Worm (Caenorhabditis elegans) whole organism, L4 larva: ENCODE results near the gene ZK757.2.
A peak's percentile ranks its signal among the peaks of the same experiment; 100 is the strongest.

ENCODE experiments used
- D1046.2 ChIP-seq: fragments of 200-800 bp; sonication (Bioruptor generic); IDR thresholded peaks from 2 replicates; pipeline ENCODE4 v1.3.6; 2022; ENCODE audit warnings: missing genetic modification characterization, missing compliant biosample characterization
- F10B5.3 ChIP-seq: sonication (generic microtip); optimal IDR thresholded peaks from 2 replicates; lab custom pipeline; 2016; ENCODE audit warnings: mild to moderate bottlenecking, missing genetic modification characterization, missing compliant biosample characterization
- F26F4.8 ChIP-seq: fragments of 200-800 bp; sonication (Bioruptor generic); conservative IDR thresholded peaks from 2 replicates; pipeline ENCODE4 v1.3.6; 2022; ENCODE audit warnings: missing genetic modification characterization, missing compliant biosample characterization
- F37D6.2 ChIP-seq: sonication (generic microtip); optimal IDR thresholded peaks from 2 replicates; lab custom pipeline; 2016; ENCODE audit warnings: mild to moderate bottlenecking, missing genetic modification characterization, missing compliant biosample characterization
- F44E2.7 ChIP-seq: fragments of 200-800 bp; sonication (Bioruptor generic); IDR thresholded peaks from 2 replicates; pipeline ENCODE4 v2.1.2; 2022; ENCODE audit warnings: missing genetic modification characterization, missing compliant biosample characterization
- R02D3.7 ChIP-seq: fragments of 150-350 bp; sonication (generic microtip); optimal IDR thresholded peaks from 3 replicates; lab custom pipeline; 2014; ENCODE audit warnings: missing biosample characterization, missing genetic modification characterization
- T20F7.1 ChIP-seq: fragments of 200-800 bp; sonication (Bioruptor generic); optimal IDR thresholded peaks from 2 replicates; lab custom pipeline; 2018; ENCODE audit warnings: mild to moderate bottlenecking, missing genetic modification characterization, missing compliant biosample characterization
- T26A8.4 ChIP-seq: fragments of 200-800 bp; sonication (Bioruptor generic); IDR thresholded peaks from 2 replicates; pipeline ENCODE4 v1.3.6; 2022; ENCODE audit warnings: missing genetic modification characterization, missing compliant biosample characterization
- Y5F2A.4 ChIP-seq: fragments of 200-800 bp; sonication (Bioruptor generic); optimal IDR thresholded peaks from 2 replicates; lab custom pipeline; 2018; ENCODE audit warnings: mild to moderate bottlenecking, missing genetic modification characterization, missing compliant biosample characterization
- Y75B8A.6 ChIP-seq: fragments of 200-800 bp; sonication (Bioruptor generic); IDR thresholded peaks from 2 replicates; pipeline ENCODE4 v1.3.6; 2022; ENCODE audit warnings: missing genetic modification reagents, missing genetic modification characterization, missing compliant biosample characterization
- ZK546.5 ChIP-seq, 2 experiments: sonication (generic microtip); optimal IDR thresholded peaks; 2 replicates each; lab custom pipeline; 2017; ENCODE audit warnings: missing biosample characterization in 2 of 2, missing genetic modification characterization in 2 of 2
- aha-1 ChIP-seq: fragments of 150-350 bp; peaks from one replicate; lab custom pipeline; 2014; ENCODE audit warnings: missing biosample characterization, missing genetic modification characterization
- aly-2 ChIP-seq: sonication (generic microtip); optimal IDR thresholded peaks from 2 replicates; lab custom pipeline; 2018; ENCODE audit warnings: missing biosample characterization, missing genetic modification characterization
- ama-1 ChIP-seq: fragments of 150-350 bp; optimal IDR thresholded peaks from 2 replicates; lab custom pipeline; 2014; ENCODE audit warnings: inconsistent platforms, mixed read lengths
- ceh-28 ChIP-seq: fragments of 150-350 bp; optimal IDR thresholded peaks from 2 replicates; lab custom pipeline; 2014; ENCODE audit warnings: missing biosample characterization, missing genetic modification reagents, missing genetic modification characterization
- ceh-44 ChIP-seq: fragments of 200-800 bp; sonication (Bioruptor generic); IDR thresholded peaks from 2 replicates; pipeline ENCODE4 v1.3.6; 2022; ENCODE audit warnings: missing genetic modification reagents, missing genetic modification characterization, missing compliant biosample characterization
- cey-2 ChIP-seq: sonication (generic microtip); optimal IDR thresholded peaks from 3 replicates; lab custom pipeline; 2017; ENCODE audit warnings: missing genetic modification characterization, mild to moderate bottlenecking, missing compliant biosample characterization, antibody characterized with exemption, borderline replicate concordance; ENCODE audit not compliant: insufficient read depth
- daf-12 ChIP-seq: fragments of 150-350 bp; optimal IDR thresholded peaks from 2 replicates; lab custom pipeline; 2014; ENCODE audit warnings: missing biosample characterization, missing genetic modification reagents, missing genetic modification characterization
- daf-8 ChIP-seq: fragments of 200-800 bp; sonication (Bioruptor generic); IDR thresholded peaks from 2 replicates; pipeline ENCODE4 v1.3.6; 2022; ENCODE audit warnings: missing genetic modification characterization, missing compliant biosample characterization
- dmd-8 ChIP-seq: fragments of 200-800 bp; sonication (Bioruptor generic); IDR thresholded peaks from 2 replicates; pipeline ENCODE4 v1.3.6; 2022; ENCODE audit warnings: missing genetic modification characterization, missing compliant biosample characterization
- dmd-9 ChIP-seq: fragments of 200-800 bp; sonication (Bioruptor generic); IDR thresholded peaks from 2 replicates; pipeline ENCODE4 v1.3.6; 2022; ENCODE audit warnings: missing genetic modification reagents, missing genetic modification characterization, missing compliant biosample characterization
- dpl-1 ChIP-seq: fragments of 150-350 bp; optimal IDR thresholded peaks from 2 replicates; lab custom pipeline; 2014; ENCODE audit warnings: missing biosample characterization, missing genetic modification reagents, missing genetic modification characterization
- fos-1 ChIP-seq: fragments of 150-350 bp; optimal IDR thresholded peaks from 2 replicates; lab custom pipeline; 2014; ENCODE audit warnings: missing biosample characterization, missing genetic modification characterization
- hlh-11 ChIP-seq: fragments of 200-800 bp; sonication (Bioruptor generic); optimal IDR thresholded peaks from 2 replicates; lab custom pipeline; 2018; ENCODE audit warnings: mild to moderate bottlenecking, missing genetic modification characterization, missing compliant biosample characterization
- hlh-30 ChIP-seq: sonication (generic microtip); optimal IDR thresholded peaks from 2 replicates; lab custom pipeline; 2017; ENCODE audit warnings: antibody characterized with exemption, mild to moderate bottlenecking, missing genetic modification characterization, missing compliant biosample characterization; ENCODE audit not compliant: insufficient read depth
- lim-7 ChIP-seq: fragments of 200-800 bp; sonication (Bioruptor generic); IDR thresholded peaks from 2 replicates; pipeline ENCODE4 v1.3.6; 2022; ENCODE audit warnings: missing genetic modification characterization, missing compliant biosample characterization
- lin-15B ChIP-seq: fragments of 150-350 bp; sonication (generic microtip); optimal IDR thresholded peaks from 3 replicates; lab custom pipeline; 2014; ENCODE audit warnings: missing biosample characterization, missing genetic modification characterization
- lin-29 ChIP-seq: fragments of 200-800 bp; sonication (Bioruptor generic); IDR thresholded peaks from 2 replicates; pipeline ENCODE4 v1.3.6; 2022; ENCODE audit warnings: missing genetic modification reagents, missing genetic modification characterization, missing compliant biosample characterization
- lin-38 ChIP-seq: fragments of 200-800 bp; sonication (Bioruptor generic); IDR thresholded peaks from 2 replicates; pipeline ENCODE4 v1.3.6; 2022; ENCODE audit warnings: missing genetic modification reagents, missing genetic modification characterization, missing compliant biosample characterization
- lin-39 ChIP-seq: fragments of 150-350 bp; optimal IDR thresholded peaks from 2 replicates; lab custom pipeline; 2014; ENCODE audit warnings: missing biosample characterization, missing genetic modification reagents, missing genetic modification characterization
- lsy-2 ChIP-seq, 2 experiments: fragments of 150-350 bp in 1 of 2; sonication (generic microtip) in 1 of 2; optimal IDR thresholded peaks; 2 replicates each; lab custom pipeline; 2014 to 2017; ENCODE audit warnings: missing biosample characterization in 2 of 2, missing genetic modification characterization in 2 of 2
- madf-9 ChIP-seq: fragments of 200-800 bp; sonication (Bioruptor generic); conservative IDR thresholded peaks from 2 replicates; pipeline ENCODE4 v1.3.6; 2022; ENCODE audit warnings: missing genetic modification reagents, missing genetic modification characterization, missing compliant biosample characterization
- mes-2 ChIP-seq: sonication (generic microtip); optimal IDR thresholded peaks from 2 replicates; lab custom pipeline; 2016; ENCODE audit warnings: missing genotype, mild to moderate bottlenecking, missing genetic modification characterization, missing compliant biosample characterization; ENCODE audit not compliant: poor library complexity, severe bottlenecking
- mxl-2 ChIP-seq: fragments of 200-800 bp; sonication (Bioruptor generic); conservative IDR thresholded peaks from 2 replicates; pipeline ENCODE4 v1.3.6; 2022; ENCODE audit warnings: missing genetic modification reagents, missing genetic modification characterization, missing compliant biosample characterization
- nhr-11 ChIP-seq: fragments of 150-350 bp; optimal IDR thresholded peaks from 2 replicates; lab custom pipeline; 2014; ENCODE audit warnings: missing biosample characterization, missing genetic modification characterization
- nhr-237 ChIP-seq: sonication (generic microtip); optimal IDR thresholded peaks from 2 replicates; lab custom pipeline; 2017; ENCODE audit warnings: missing biosample characterization, missing genetic modification characterization
- nhr-28 ChIP-seq: fragments of 150-350 bp; optimal IDR thresholded peaks from 2 replicates; lab custom pipeline; 2014; ENCODE audit warnings: missing biosample characterization, missing genetic modification characterization
- nhr-42 ChIP-seq: fragments of 200-800 bp; sonication (Bioruptor generic); IDR thresholded peaks from 2 replicates; pipeline ENCODE4 v1.3.6; 2022; ENCODE audit warnings: missing genetic modification characterization, missing compliant biosample characterization
- nhr-48 ChIP-seq: sonication (generic microtip); optimal IDR thresholded peaks from 2 replicates; lab custom pipeline; 2016; ENCODE audit warnings: mild to moderate bottlenecking, missing genetic modification characterization, missing compliant biosample characterization
- nhr-6 ChIP-seq: fragments of 150-350 bp; optimal IDR thresholded peaks from 2 replicates; lab custom pipeline; 2014; ENCODE audit warnings: missing biosample characterization, missing genetic modification characterization
- nhr-77 ChIP-seq: fragments of 150-350 bp; optimal IDR thresholded peaks from 2 replicates; lab custom pipeline; 2014; ENCODE audit warnings: missing biosample characterization, missing genetic modification characterization
- pqm-1 ChIP-seq: sonication (generic microtip); optimal IDR thresholded peaks from 2 replicates; lab custom pipeline; 2017; ENCODE audit warnings: missing biosample characterization, missing genetic modification characterization
- rbr-2 ChIP-seq: sonication (generic microtip); optimal IDR thresholded peaks from 2 replicates; lab custom pipeline; 2016; ENCODE audit warnings: missing genotype, missing genetic modification characterization, missing compliant biosample characterization
- saeg-2 ChIP-seq: fragments of 200-800 bp; sonication (Bioruptor generic); IDR thresholded peaks from 2 replicates; pipeline ENCODE4 v1.3.6; 2022; ENCODE audit warnings: missing genetic modification reagents, missing genetic modification characterization, missing compliant biosample characterization
- set-16 ChIP-seq: fragments of 200-800 bp; sonication (Bioruptor generic); IDR thresholded peaks from 2 replicates; pipeline ENCODE4 v1.3.6; 2022; ENCODE audit warnings: missing genetic modification reagents, missing genetic modification characterization, missing compliant biosample characterization
- snpc-4 ChIP-seq: fragments of 150-350 bp; optimal IDR thresholded peaks from 2 replicates; lab custom pipeline; 2014; ENCODE audit warnings: missing biosample characterization, missing genetic modification characterization
- spr-1 ChIP-seq: sonication (generic microtip); optimal IDR thresholded peaks from 2 replicates; lab custom pipeline; 2016; ENCODE audit warnings: mild to moderate bottlenecking, missing genetic modification characterization, missing compliant biosample characterization
- vab-7 ChIP-seq: fragments of 200-800 bp; sonication (Bioruptor generic); IDR thresholded peaks from 2 replicates; pipeline ENCODE4 v1.3.6; 2022; ENCODE audit warnings: missing genetic modification reagents, missing genetic modification characterization, missing compliant biosample characterization
- zag-1 ChIP-seq: fragments of 150-350 bp; optimal IDR thresholded peaks from 2 replicates; lab custom pipeline; 2014; ENCODE audit warnings: missing biosample characterization, missing genetic modification characterization
- zip-2 ChIP-seq: fragments of 150-350 bp; optimal IDR thresholded peaks from 2 replicates; lab custom pipeline; 2014; ENCODE audit warnings: missing biosample characterization, missing genetic modification characterization
- ztf-11 ChIP-seq: fragments of 150-350 bp; optimal IDR thresholded peaks from 2 replicates; lab custom pipeline; 2014; ENCODE audit warnings: missing biosample characterization, missing genetic modification characterization

Gene ZK757.2

DNA sequence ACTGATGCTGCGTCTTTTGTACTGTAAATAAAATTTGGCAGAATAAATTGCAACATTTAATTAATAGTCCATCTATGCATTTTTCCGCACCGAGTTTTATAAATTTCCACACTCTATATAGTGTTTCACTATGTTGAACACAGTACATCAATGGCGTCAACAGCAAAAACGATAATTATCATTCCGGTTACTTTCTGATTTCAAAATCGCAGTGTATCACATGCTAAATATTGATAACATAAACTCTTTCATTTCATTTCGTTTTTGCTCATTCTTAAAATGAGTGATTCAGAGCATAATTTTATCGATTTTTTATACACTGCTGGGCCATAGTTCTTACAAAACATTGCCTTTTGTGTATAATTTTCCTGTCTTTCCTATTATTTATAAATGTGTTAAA is 43.6 kb upstream of the ZK757.2 start (continued):
- no peak for TF ChIP-seq cey-2
- TF ChIP-seq hlh-11 (tag; lab: Kevin White, UChicago) = peak; percentile 11
- TF ChIP-seq F44E2.7 (GFP tag; lab: Robert Waterston, UW) = no peak
- TF ChIP-seq ztf-11 (tag; lab: Kevin White, UChicago) = no peak
- TF ChIP-seq fos-1 (tag; lab: Kevin White, UChicago) = no peak
- TF ChIP-seq ZK546.5 (tag; optimal IDR thresholded peaks at IDR 0.05; lab: Kevin White, UChicago) = no peak
- peak; percentile 9 for TF ChIP-seq pqm-1 (tag; lab: Kevin White, UChicago)
- no peak for TF ChIP-seq daf-12 (tag; lab: Kevin White, UChicago)
- TF ChIP-seq saeg-2 = no peak
- TF ChIP-seq F37D6.2 (tag; lab: Kevin White, UChicago) = no peak
- peak; percentile 16 for TF ChIP-seq hlh-30 (tag; lab: Kevin White, UChicago)
- TF ChIP-seq nhr-77 (tag; lab: Kevin White, UChicago) = peak; percentile 11
- TF ChIP-seq, all 104 proteins: peak for 7

DNA sequence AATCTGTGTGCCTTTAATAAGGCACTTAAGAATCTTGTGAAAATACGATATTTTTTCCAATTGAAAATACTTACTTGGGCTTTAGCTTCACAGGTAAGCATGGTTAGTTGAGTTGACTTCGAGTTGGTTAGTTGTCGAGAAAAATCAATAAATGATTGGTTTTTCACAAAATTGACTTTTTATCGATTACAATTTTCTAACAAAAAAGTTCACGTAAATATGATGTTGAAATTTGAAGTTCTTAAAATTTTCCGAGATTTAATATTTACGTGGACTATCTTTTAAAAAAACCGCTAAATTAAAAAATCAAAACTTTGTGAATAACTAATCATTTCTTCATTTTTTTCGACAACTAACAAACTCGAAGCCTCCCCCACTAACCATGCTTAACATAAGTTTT is 42.0 kb upstream of the ZK757.2 start, which contains the start of gene F40F12.3:
Gene F40F12.3, minus strand, starts transcription at position 101 of the 400 bp plus-strand sequence.
- TF ChIP-seq set-16 (GFP tag; lab: Robert Waterston, UW) (no peak), F10B5.3 (tag; lab: Kevin White, UChicago) (no peak), T20F7.1 (GFP tag; lab: Kevin White, UChicago) (no peak), Y5F2A.4 (GFP tag; lab: Kevin White, UChicago) (no peak), mxl-2 (GFP tag; lab: Robert Waterston, UW) (no peak), zip-2 (tag; lab: Kevin White, UChicago) (no peak), daf-12 (tag; lab: Kevin White, UChicago) (no peak), ama-1 (lab: Kevin White, UChicago) (no peak), nhr-6 (no peak), spr-1 (no peak), mes-2 (tag; lab: Kevin White, UChicago) (no peak), lin-39 (tag; lab: Kevin White, UChicago) (no peak), lsy-2 (tag; optimal IDR thresholded peaks at IDR 0.05; lab: Kevin White, UChicago) (no peak), lin-38 (no peak), nhr-11 (no peak), R02D3.7 (tag; lab: Kevin White, UChicago) (no peak), T26A8.4 (GFP tag; lab: Robert Waterston, UW) (no peak), dpl-1 (GFP tag; lab: Kevin White, UChicago) (no peak), zag-1 (tag; lab: Kevin White, UChicago) (no peak), nhr-42 (no peak)

DNA sequence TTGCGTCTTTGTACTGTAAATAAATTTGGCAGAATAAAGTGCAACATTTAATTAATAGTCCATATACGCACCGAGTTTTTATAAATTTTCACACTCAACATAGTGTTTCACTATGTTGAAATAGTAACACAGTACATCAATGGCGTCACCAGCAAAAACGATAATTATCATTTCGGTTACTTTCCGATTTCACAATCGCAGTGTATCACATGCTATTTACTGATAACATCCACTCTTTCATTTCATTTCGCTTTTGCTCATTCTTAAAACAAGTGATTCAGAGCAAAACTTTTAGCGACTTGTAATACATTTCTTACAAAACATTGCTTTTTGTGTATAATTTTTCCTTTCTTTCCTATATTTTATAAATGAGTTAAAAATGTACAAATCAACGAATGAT is 35.0 kb upstream of the ZK757.2 start, which contains the start of gene cbp-3:
Gene cbp-3, plus strand, starts transcription at position 272 of the 400 bp plus-strand sequence.
- no peak for TF ChIP-seq nhr-42
- no peak for TF ChIP-seq ztf-11 (tag; lab: Kevin White, UChicago)
- peak; percentile 59 for TF ChIP-seq aha-1 (tag; lab: Kevin White, UChicago)
- peak; percentile 61 for TF ChIP-seq nhr-28 (tag; lab: Kevin White, UChicago)
- no peak for TF ChIP-seq dmd-8 (GFP tag; lab: Robert Waterston, UW)
- TF ChIP-seq lin-15B (tag; lab: Kevin White, UChicago) = no peak
- TF ChIP-seq nhr-237 (tag; lab: Kevin White, UChicago) = no peak
- no peak for TF ChIP-seq ceh-28 (tag; lab: Kevin White, UChicago)
- no peak for TF ChIP-seq F26F4.8 (GFP tag; lab: Robert Waterston, UW)
- no peak for TF ChIP-seq Y75B8A.6 (GFP tag; lab: Robert Waterston, UW)
- TF ChIP-seq madf-9 (GFP tag; lab: Robert Waterston, UW) = no peak
- peak; percentile 49 for TF ChIP-seq hlh-11 (tag; lab: Kevin White, UChicago)
- no peak for TF ChIP-seq aly-2 (tag; lab: Kevin White, UChicago)
- no peak for TF ChIP-seq ceh-44 (GFP tag; lab: Robert Waterston, UW)
- no peak for TF ChIP-seq vab-7 (GFP tag; lab: Robert Waterston, UW)
- TF ChIP-seq nhr-48 (tag; lab: Kevin White, UChicago) = no peak
- no peak for TF ChIP-seq lim-7 (GFP tag; lab: Robert Waterston, UW)
- TF ChIP-seq daf-8 = no peak
- no peak for TF ChIP-seq lin-29 (GFP tag; lab: Robert Waterston, UW)
- TF ChIP-seq snpc-4 (tag; lab: Kevin White, UChicago) = no peak
- no peak for TF ChIP-seq rbr-2 (tag; lab: Kevin White, UChicago)
- TF ChIP-seq zag-1 (tag; lab: Kevin White, UChicago) = no peak
- no peak for TF ChIP-seq F44E2.7 (GFP tag; lab: Robert Waterston, UW)
- no peak for TF ChIP-seq D1046.2 (GFP tag; lab: Robert Waterston, UW)
- no peak for TF ChIP-seq Y5F2A.4 (GFP tag; lab: Kevin White, UChicago)
- TF ChIP-seq dmd-9 (GFP tag; lab: Robert Waterston, UW) = no peak
